Fruit fly (Drosophila melanogaster) whole organism, embryonic: ENCODE results near the gene CenB1A.

Source experiments
- Asciz ChIP-seq: fragments of 200-800 bp; sonication (Bioruptor generic); optimal IDR thresholded peaks from 2 replicates; lab custom pipeline; 2017; ENCODE audit warnings: missing biosample characterization, mild to moderate bottlenecking, missing genetic modification characterization, missing genetic modification reagents
- CG10267 ChIP-seq: fragments of 200-800 bp; sonication (Bioruptor generic); optimal IDR thresholded peaks from 2 replicates; lab custom pipeline; 2018; ENCODE audit warnings: missing biosample characterization, mild to moderate bottlenecking, missing genetic modification characterization, moderate library complexity
- CG10321 ChIP-seq: fragments of 200-800 bp; sonication (Bioruptor generic); IDR thresholded peaks from 2 replicates; pipeline ENCODE4 v1.3.6; 2022; ENCODE audit warnings: missing biosample characterization, missing genetic modification characterization
- CG11456 ChIP-seq: fragments of 200-800 bp; sonication (Bioruptor generic); IDR thresholded peaks from 3 replicates; pipeline ENCODE4 v1.3.6; 2022; ENCODE audit warnings: missing biosample characterization, missing genetic modification characterization
- CG11723 ChIP-seq: fragments of 200-800 bp; sonication (Bioruptor generic); optimal IDR thresholded peaks from 2 replicates; lab custom pipeline; 2017; ENCODE audit warnings: missing biosample characterization, mild to moderate bottlenecking, missing genetic modification characterization
- CG1233 ChIP-seq: fragments of 200-800 bp; sonication (Bioruptor generic); optimal IDR thresholded peaks from 4 replicates; lab custom pipeline; 2018; ENCODE audit warnings: missing biosample characterization, mild to moderate bottlenecking, missing genetic modification characterization
- CG14441 ChIP-seq: fragments of 200-800 bp; sonication (Bioruptor generic); IDR thresholded peaks from 2 replicates; pipeline ENCODE4 v1.3.6; 2022; ENCODE audit warnings: missing biosample characterization, missing genetic modification characterization
- CG15269 ChIP-seq: fragments of 200-800 bp; sonication (Bioruptor generic); optimal IDR thresholded peaks from 2 replicates; lab custom pipeline; 2018; ENCODE audit warnings: missing biosample characterization, mild to moderate bottlenecking, missing genetic modification characterization, moderate library complexity
- CG15514 ChIP-seq: fragments of 200-800 bp; sonication (Bioruptor generic); optimal IDR thresholded peaks from 3 replicates; lab custom pipeline; 2017; ENCODE audit warnings: missing biosample characterization, missing genetic modification characterization, mild to moderate bottlenecking, moderate library complexity, missing genetic modification reagents
- CG15696 ChIP-seq: fragments of 200-800 bp; sonication (Bioruptor generic); optimal IDR thresholded peaks from 2 replicates; lab custom pipeline; 2019; ENCODE audit warnings: missing biosample characterization, mild to moderate bottlenecking, missing genetic modification characterization, moderate library complexity
- CG17612 ChIP-seq: fragments of 200-800 bp; sonication (Bioruptor generic); IDR thresholded peaks from 2 replicates; pipeline ENCODE4 v1.3.6; 2022; ENCODE audit warnings: missing biosample characterization, missing genetic modification characterization
- CG3281 ChIP-seq: fragments of 200-800 bp; sonication (Bioruptor generic); optimal IDR thresholded peaks from 3 replicates; lab custom pipeline; 2017; ENCODE audit warnings: missing biosample characterization, mild to moderate bottlenecking, missing genetic modification characterization
- CG4730 ChIP-seq: fragments of 200-800 bp; sonication (Bioruptor generic); IDR thresholded peaks from 2 replicates; pipeline ENCODE4 v1.3.6; 2022; ENCODE audit warnings: missing biosample characterization, missing genetic modification characterization
- CG4820 ChIP-seq: fragments of 200-800 bp; sonication (Bioruptor generic); optimal IDR thresholded peaks from 3 replicates; lab custom pipeline; 2016; ENCODE audit warnings: missing biosample characterization, missing genetic modification characterization
- CG6765 ChIP-seq: fragments of 200-800 bp; sonication (Bioruptor generic); optimal IDR thresholded peaks from 3 replicates; lab custom pipeline; 2017; ENCODE audit warnings: missing biosample characterization, mild to moderate bottlenecking, missing genetic modification characterization
- CG7987 ChIP-seq: fragments of 200-800 bp; sonication (Bioruptor generic); optimal IDR thresholded peaks from 2 replicates; lab custom pipeline; 2018; ENCODE audit warnings: missing biosample characterization, mild to moderate bottlenecking, missing genetic modification characterization, moderate library complexity
- Dfd ChIP-seq, 2 experiments: fragments of >200 bp; optimal IDR thresholded peaks; 2 replicates each; lab custom pipeline; 2017; ENCODE audit warnings: missing biosample characterization in 2 of 2, missing genetic modification characterization in 2 of 2
- Dp ChIP-seq: fragments of 200-800 bp; sonication (Bioruptor generic); optimal IDR thresholded peaks from 2 replicates; lab custom pipeline; 2018; ENCODE audit warnings: missing biosample characterization, mild to moderate bottlenecking, missing genetic modification characterization, moderate library complexity
- ERR ChIP-seq: fragments of 200-800 bp; sonication (Bioruptor generic); optimal IDR thresholded peaks from 2 replicates; lab custom pipeline; 2016; ENCODE audit warnings: missing biosample characterization, missing genetic modification characterization
- Fer3 ChIP-seq: fragments of 200-800 bp; sonication (Bioruptor generic); optimal IDR thresholded peaks from 2 replicates; lab custom pipeline; 2018; ENCODE audit warnings: missing biosample characterization, mild to moderate bottlenecking, missing genetic modification characterization, moderate library complexity
- Gsc ChIP-seq: fragments of 200-800 bp; sonication (Bioruptor generic); IDR thresholded peaks from 2 replicates; pipeline ENCODE4 v1.3.6; 2022; ENCODE audit warnings: missing biosample characterization, missing genetic modification characterization
- HLH54F ChIP-seq: fragments of 200-800 bp; sonication (Bioruptor generic); optimal IDR thresholded peaks from 3 replicates; lab custom pipeline; 2016; ENCODE audit warnings: missing biosample characterization, missing genetic modification characterization
- HmgZ ChIP-seq: fragments of 200-800 bp; sonication (Bioruptor generic); optimal IDR thresholded peaks from 2 replicates; lab custom pipeline; 2018; ENCODE audit warnings: missing biosample characterization, mild to moderate bottlenecking, missing genetic modification characterization
- Hmr ChIP-seq: fragments of 200-800 bp; sonication (Bioruptor generic); optimal IDR thresholded peaks from 3 replicates; lab custom pipeline; 2017; ENCODE audit warnings: mild to moderate bottlenecking, missing biosample characterization, missing genetic modification reagents, missing genetic modification characterization
- Max ChIP-seq: fragments of 200-800 bp; sonication (Bioruptor generic); optimal IDR thresholded peaks from 2 replicates; lab custom pipeline; 2016; ENCODE audit warnings: missing biosample characterization, mild to moderate bottlenecking, missing genetic modification characterization
- Myb ChIP-seq: fragments of 200-800 bp; sonication (Bioruptor generic); optimal IDR thresholded peaks from 2 replicates; lab custom pipeline; 2016; ENCODE audit warnings: missing biosample characterization, missing genetic modification characterization
- Ptx1 ChIP-seq: fragments of 200-800 bp; sonication (Bioruptor generic); IDR thresholded peaks from 2 replicates; pipeline ENCODE4 v1.3.6; 2022; ENCODE audit warnings: missing biosample characterization, missing genetic modification characterization
- Side ChIP-seq: fragments of 200-800 bp; sonication (Bioruptor generic); optimal IDR thresholded peaks from 2 replicates; lab custom pipeline; 2016; ENCODE audit warnings: missing biosample characterization, missing genetic modification characterization
- ab ChIP-seq: fragments of 200-800 bp; sonication (Bioruptor generic); optimal IDR thresholded peaks from 2 replicates; lab custom pipeline; 2016; ENCODE audit warnings: missing biosample characterization, missing genetic modification characterization
- ase ChIP-seq: fragments of 200-800 bp; sonication (Bioruptor generic); IDR thresholded peaks from 3 replicates; pipeline ENCODE4 v1.3.6; 2022; ENCODE audit warnings: missing biosample characterization, missing genetic modification characterization
- az2 ChIP-seq: fragments of 200-800 bp; sonication (Bioruptor generic); optimal IDR thresholded peaks from 3 replicates; lab custom pipeline; 2016; ENCODE audit warnings: missing biosample characterization, missing genetic modification characterization
- crp ChIP-seq, 2 experiments: fragments of 200-800 bp; sonication (Bioruptor generic); optimal IDR thresholded peaks; 2 replicates in 1 of 2; 3 replicates in 1 of 2; lab custom pipeline; 2017; ENCODE audit warnings: missing biosample characterization in 2 of 2, missing genetic modification characterization in 2 of 2, mild to moderate bottlenecking in 1 of 2, moderate library complexity in 1 of 2
- danr ChIP-seq: fragments of 200-800 bp; sonication (Bioruptor generic); IDR thresholded peaks from 2 replicates; pipeline ENCODE4 v1.3.6; 2022; ENCODE audit warnings: missing biosample characterization, missing genetic modification characterization
- dmrt99B ChIP-seq: fragments of 200-800 bp; sonication (Bioruptor generic); optimal IDR thresholded peaks from 2 replicates; lab custom pipeline; 2018; ENCODE audit warnings: missing biosample characterization, mild to moderate bottlenecking, missing genetic modification characterization, moderate library complexity
- ems ChIP-seq: fragments of 200-800 bp; sonication (Bioruptor generic); optimal IDR thresholded peaks from 3 replicates; lab custom pipeline; 2016; ENCODE audit warnings: missing biosample characterization, missing genetic modification characterization
- fu2 ChIP-seq: fragments of 200-800 bp; sonication (Bioruptor generic); optimal IDR thresholded peaks from 2 replicates; lab custom pipeline; 2016; ENCODE audit warnings: missing biosample characterization, missing genetic modification characterization
- jigr1 ChIP-seq: fragments of 200-800 bp; sonication (Bioruptor generic); IDR thresholded peaks from 3 replicates; pipeline ENCODE4 v1.3.6; 2022; ENCODE audit warnings: missing biosample characterization, missing genetic modification characterization
- kah ChIP-seq: fragments of 200-800 bp; sonication (Bioruptor generic); optimal IDR thresholded peaks from 2 replicates; lab custom pipeline; 2018; ENCODE audit warnings: missing biosample characterization, mild to moderate bottlenecking, missing genetic modification characterization
- kay ChIP-seq: fragments of 200-800 bp; sonication (Bioruptor generic); optimal IDR thresholded peaks from 2 replicates; lab custom pipeline; 2016; ENCODE audit warnings: missing biosample characterization, missing genetic modification characterization
- lilli ChIP-seq: fragments of 200-800 bp; sonication (Bioruptor generic); optimal IDR thresholded peaks from 3 replicates; lab custom pipeline; 2016; ENCODE audit warnings: missing biosample characterization, missing genetic modification characterization
- org-1 ChIP-seq: fragments of 200-800 bp; sonication (Bioruptor generic); optimal IDR thresholded peaks from 2 replicates; lab custom pipeline; 2017; ENCODE audit warnings: missing biosample characterization, missing genetic modification characterization
- pb ChIP-seq: fragments of 200-800 bp; sonication (Bioruptor generic); optimal IDR thresholded peaks from 3 replicates; lab custom pipeline; 2016; ENCODE audit warnings: missing biosample characterization, missing genetic modification characterization
- phol ChIP-seq: fragments of 200-800 bp; sonication (Bioruptor generic); optimal IDR thresholded peaks from 3 replicates; lab custom pipeline; 2018; ENCODE audit warnings: missing biosample characterization, mild to moderate bottlenecking, missing genetic modification characterization, moderate library complexity
- ranshi ChIP-seq: fragments of 200-800 bp; sonication (Bioruptor generic); IDR thresholded peaks from 2 replicates; pipeline ENCODE4 v1.3.6; 2022; ENCODE audit warnings: missing biosample characterization, missing genetic modification characterization
- salm ChIP-seq: fragments of 200-800 bp; sonication (Bioruptor generic); optimal IDR thresholded peaks from 2 replicates; lab custom pipeline; 2018; ENCODE audit warnings: missing biosample characterization, mild to moderate bottlenecking, missing genetic modification characterization
- sna ChIP-seq: fragments of 200-800 bp; sonication (Bioruptor generic); IDR thresholded peaks from 2 replicates; pipeline ENCODE4 v1.3.6; 2022; ENCODE audit warnings: missing biosample characterization, missing genetic modification characterization; ENCODE audit not compliant: partially characterized antibody
- ssp ChIP-seq: fragments of 200-800 bp; sonication (Bioruptor generic); IDR thresholded peaks from 2 replicates; pipeline ENCODE4 v1.3.6; 2022; ENCODE audit warnings: missing biosample characterization, missing genetic modification characterization
- tin ChIP-seq: fragments of 200-800 bp; sonication (Bioruptor generic); optimal IDR thresholded peaks from 3 replicates; lab custom pipeline; 2016; ENCODE audit warnings: missing biosample characterization, missing genetic modification characterization
- trem ChIP-seq: fragments of 200-800 bp; optimal IDR thresholded peaks from 3 replicates; lab custom pipeline; 2019; ENCODE audit warnings: missing biosample characterization, mild to moderate bottlenecking, missing genetic modification characterization, moderate library complexity
- trh ChIP-seq: fragments of 200-800 bp; sonication (Bioruptor generic); optimal IDR thresholded peaks from 2 replicates; lab custom pipeline; 2016; ENCODE audit warnings: missing biosample characterization, missing genetic modification characterization

The CenB1A gene

dm6 chr3R:23173393-23173981 lies 55.3 kb downstream of the CenB1A start, which contains the start of gene CG46310 (continued):
- TF ChIP-seq CG14441 (peak; percentile 77), pb (peak; percentile 1), CG7987 (GFP tag; lab: Kevin White, UChicago) (peak; percentile 47), Hmr (GFP tag; lab: Kevin White, UChicago) (peak; percentile 89), fu2 (GFP tag; lab: Kevin White, UChicago) (no peak), CG17612 (GFP tag; lab: Robert Waterston, UW) (peak; percentile 69), CG10321 (GFP tag; lab: Robert Waterston, UW) (peak; percentile 53; the same call in 1 of the 2 replicates), az2 (GFP tag; lab: Kevin White, UChicago) (peak; percentile 55), ERR (GFP tag; lab: Kevin White, UChicago) (peak; percentile 13), CG6765 (peak; percentile 17), CG15269 (peak; percentile 61), ab (GFP tag; lab: Kevin White, UChicago) (no peak), kah (no peak), ranshi (GFP tag; lab: Robert Waterston, UW) (peak; percentile 86), HLH54F (GFP tag; lab: Kevin White, UChicago) (no peak), Fer3 (tag; lab: Kevin White, UChicago) (peak; percentile 64), lilli (GFP tag; lab: Kevin White, UChicago) (peak; percentile 10), Dp (GFP tag; lab: Kevin White, UChicago) (no peak), Dfd (GFP tag; optimal IDR thresholded peaks at IDR 0.05; lab: Kevin White, UChicago) (no peak), HmgZ (tag; lab: Kevin White, UChicago) (peak; percentile 39), CG3281 (GFP tag; lab: Kevin White, UChicago) (peak; percentile 79), sna (GFP tag; lab: Robert Waterston, UW) (no peak), phol (peak; percentile 65), CG1233 (GFP tag; lab: Kevin White, UChicago) (peak; percentile 40), danr (GFP tag; lab: Robert Waterston, UW) (peak; percentile 76; the same call in 1 of the 2 replicates), Side (peak; percentile 12), CG4820 (peak; percentile 25), CG10267 (peak; percentile 59), Myb (GFP tag; lab: Kevin White, UChicago) (no peak), ase (GFP tag; lab: Robert Waterston, UW) (peak; percentile 80; the same call in 2 of the 3 replicates), trem (peak; percentile 3), kay (GFP tag; lab: Kevin White, UChicago) (no peak), CG11723 (GFP tag; lab: Kevin White, UChicago) (peak; percentile 16), Asciz (GFP tag; lab: Kevin White, UChicago) (peak; percentile 15), CG4730 (GFP tag; lab: Robert Waterston, UW) (peak; percentile 63), ems (GFP tag; lab: Kevin White, UChicago) (peak; percentile 22), crp (GFP tag; optimal IDR thresholded peaks at IDR 0.05; lab: Kevin White, UChicago) (peak in 1 of 2 experiments; percentile 44), tin (GFP tag; lab: Kevin White, UChicago) (peak; percentile 45), salm (tag; lab: Kevin White, UChicago) (peak; percentile 52), CG11456 (GFP tag; lab: Robert Waterston, UW) (peak; percentile 88), org-1 (GFP tag; lab: Kevin White, UChicago) (peak; percentile 74), Ptx1 (peak; percentile 92), Gsc (GFP tag; lab: Robert Waterston, UW) (no peak), trh (no peak), jigr1 (GFP tag; lab: Robert Waterston, UW) (peak; percentile 56; the same call in 1 of the 3 replicates), ssp (GFP tag; lab: Robert Waterston, UW) (peak; percentile 75), CG15514 (GFP tag; lab: Kevin White, UChicago) (peak; percentile 55), CG15696 (peak; percentile 1), Max (GFP tag; lab: Kevin White, UChicago) (peak; percentile 34), dmrt99B (tag; lab: Kevin White, UChicago) (peak; percentile 86)
